Worm (Caenorhabditis elegans): ENCODE measurements around the gene ins-3.

Gene ins-3

DNA sequence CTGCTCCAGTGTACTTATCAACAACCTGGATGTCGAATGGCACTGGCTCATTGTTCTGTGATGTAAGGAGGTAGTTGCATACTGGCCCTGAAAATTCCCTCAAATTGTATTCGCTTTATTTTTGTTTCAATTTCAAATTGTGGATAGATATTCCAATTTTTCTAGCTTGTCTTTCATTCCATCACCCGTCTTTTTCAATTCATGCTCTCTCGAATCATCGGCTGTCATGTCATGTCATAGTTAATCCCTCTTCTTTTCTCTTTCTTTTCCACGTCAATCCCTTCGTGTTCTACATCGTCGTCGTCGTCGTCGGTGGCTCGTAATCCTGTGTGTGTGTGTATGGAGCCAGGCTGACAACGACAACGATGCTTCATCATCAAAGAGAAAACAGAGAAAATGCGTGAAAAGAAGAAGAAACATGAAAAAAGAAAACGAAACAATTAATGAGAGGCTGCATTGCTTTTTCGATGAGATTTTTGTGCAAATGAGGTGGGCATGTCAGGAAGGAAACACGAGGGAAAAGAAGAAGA is 34.9 kb downstream of the ins-3 start:
- TF ChIP-seq lsy-2 (tag; optimal IDR thresholded peaks at IDR 0.05) (peak in 1 of 2 experiments; percentile 2), lin-13 (GFP tag; optimal IDR thresholded peaks at IDR 0.05) (no peak), unc-55 (GFP tag; optimal IDR thresholded peaks at IDR 0.05) (peak; percentile 77), C34F6.9 (tag; optimal IDR thresholded peaks at IDR 0.05) (peak; percentile 21), skn-1 (tag; optimal IDR thresholded peaks at IDR 0.05) (no peak), nhr-129 (tag; optimal IDR thresholded peaks at IDR 0.05) (peak; percentile 26), ZK546.5 (tag; optimal IDR thresholded peaks at IDR 0.05) (no peak), nhr-11 (tag; optimal IDR thresholded peaks at IDR 0.05) (no peak), crh-2 (tag; optimal IDR thresholded peaks at IDR 0.05) (peak; percentile 0)

DNA sequence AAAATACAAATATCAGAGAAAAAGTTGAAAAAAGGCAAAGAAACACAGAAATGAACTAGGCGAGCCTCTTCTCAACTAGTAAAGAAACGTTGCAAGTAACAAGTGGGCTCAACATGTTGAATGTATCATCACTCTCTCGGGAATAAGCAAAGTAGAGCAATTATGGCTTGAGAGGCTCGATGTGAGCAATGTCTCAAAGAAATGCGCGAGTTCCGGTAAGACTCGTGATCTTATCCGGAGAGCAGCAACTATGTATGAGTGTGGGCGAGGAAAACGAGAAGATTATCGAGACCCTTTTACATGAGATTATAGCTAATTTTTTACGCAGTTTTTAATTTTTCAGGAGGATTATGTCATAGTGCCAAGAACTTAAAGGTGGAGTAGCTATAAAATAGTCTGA is 38.4 kb downstream of the ins-3 start:
- TF ChIP-seq sma-9 (GFP tag; optimal IDR thresholded peaks at IDR 0.05) (peak; percentile 32), sma-9 (tag; optimal IDR thresholded peaks at IDR 0.05) (no peak), mab-5 (tag; optimal IDR thresholded peaks at IDR 0.05) (peak; percentile 28), lsy-2 (tag; optimal IDR thresholded peaks at IDR 0.05) (peak in 1 of 2 experiments; percentile 39), nhr-129 (tag; optimal IDR thresholded peaks at IDR 0.05) (peak; percentile 13), mbf-1 (tag; optimal IDR thresholded peaks at IDR 0.05) (no peak), peb-1 (tag; optimal IDR thresholded peaks at IDR 0.05) (no peak)

DNA sequence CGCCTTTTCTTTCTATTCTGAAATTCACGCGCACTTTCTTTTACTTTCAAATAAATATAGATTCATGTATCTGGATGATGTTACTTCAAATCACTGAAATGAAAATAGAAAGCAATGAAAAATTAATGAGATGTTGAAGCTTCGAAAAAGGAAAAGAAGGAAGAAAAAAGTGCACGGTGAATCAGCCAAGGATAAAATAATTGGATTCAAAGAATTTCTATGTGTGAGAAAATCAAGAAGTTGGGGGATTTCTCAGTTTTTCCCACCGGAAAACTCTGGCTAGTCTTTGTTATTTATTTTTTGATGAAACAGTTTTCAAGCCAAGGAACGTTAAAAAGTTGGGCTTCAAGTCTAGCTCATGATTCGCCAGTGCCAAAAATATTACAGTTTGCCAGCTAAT is 38.8 kb downstream of the ins-3 start:
- TF ChIP-seq sem-4 (tag; optimal IDR thresholded peaks at IDR 0.05) (no peak), C34F6.9 (tag; optimal IDR thresholded peaks at IDR 0.05) (no peak), nhr-237 (tag; optimal IDR thresholded peaks at IDR 0.05) (no peak), ceh-82 (tag; optimal IDR thresholded peaks at IDR 0.05) (no peak), nhr-77 (tag; optimal IDR thresholded peaks at IDR 0.05) (no peak), peb-1 (tag; optimal IDR thresholded peaks at IDR 0.05) (no peak), ceh-16 (tag; optimal IDR thresholded peaks at IDR 0.05) (no peak), F13H6.1 (tag; optimal IDR thresholded peaks at IDR 0.05) (no peak)

DNA sequence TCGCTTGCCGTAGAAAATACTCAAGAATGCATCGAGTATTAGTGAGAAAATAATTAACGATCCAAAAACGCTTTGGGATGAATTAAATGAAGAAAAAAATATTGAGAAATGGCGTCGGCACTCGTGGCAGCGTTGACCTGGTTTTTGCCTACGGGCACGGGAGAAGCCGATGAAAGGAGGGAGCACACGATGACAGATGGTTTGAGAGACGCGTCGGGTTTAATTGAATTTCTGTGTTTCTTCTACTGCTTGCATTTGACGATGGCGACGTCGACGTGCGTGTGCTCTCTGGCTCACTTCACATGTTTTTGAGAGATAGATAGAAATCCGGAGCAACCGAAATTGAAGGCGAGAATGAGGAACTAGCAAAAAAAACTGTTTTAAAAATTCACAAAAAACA is 39.9 kb downstream of the ins-3 start:
- TF ChIP-seq snpc-4 (tag; optimal IDR thresholded peaks at IDR 0.05) (no peak), ztf-11 (tag; optimal IDR thresholded peaks at IDR 0.05) (no peak), C34F6.9 (tag; optimal IDR thresholded peaks at IDR 0.05) (no peak), skn-1 (tag; optimal IDR thresholded peaks at IDR 0.05) (no peak), lin-13 (GFP tag; optimal IDR thresholded peaks at IDR 0.05) (no peak), ceh-82 (tag; optimal IDR thresholded peaks at IDR 0.05) (no peak), ZK546.5 (tag; optimal IDR thresholded peaks at IDR 0.05) (no peak), elt-3 (tag; optimal IDR thresholded peaks at IDR 0.05) (no peak), unc-62 (GFP tag; optimal IDR thresholded peaks at IDR 0.05) (no peak), nhr-6 (tag; optimal IDR thresholded peaks at IDR 0.05) (no peak), nhr-21 (tag; optimal IDR thresholded peaks at IDR 0.05) (no peak), nhr-12 (tag; optimal IDR thresholded peaks at IDR 0.05) (no peak), aly-2 (tag; optimal IDR thresholded peaks at IDR 0.05) (no peak), ceh-16 (tag; optimal IDR thresholded peaks at IDR 0.05) (no peak), egl-27 (tag; optimal IDR thresholded peaks at IDR 0.05) (no peak), crh-2 (tag; optimal IDR thresholded peaks at IDR 0.05) (no peak), Y55F3AM.14 (GFP tag; optimal IDR thresholded peaks at IDR 0.05) (no peak), mbf-1 (tag; optimal IDR thresholded peaks at IDR 0.05) (no peak), nhr-23 (tag; optimal IDR thresholded peaks at IDR 0.05) (no peak), ztf-1 (GFP tag; conservative IDR thresholded peaks at IDR 0.05) (no peak)

DNA sequence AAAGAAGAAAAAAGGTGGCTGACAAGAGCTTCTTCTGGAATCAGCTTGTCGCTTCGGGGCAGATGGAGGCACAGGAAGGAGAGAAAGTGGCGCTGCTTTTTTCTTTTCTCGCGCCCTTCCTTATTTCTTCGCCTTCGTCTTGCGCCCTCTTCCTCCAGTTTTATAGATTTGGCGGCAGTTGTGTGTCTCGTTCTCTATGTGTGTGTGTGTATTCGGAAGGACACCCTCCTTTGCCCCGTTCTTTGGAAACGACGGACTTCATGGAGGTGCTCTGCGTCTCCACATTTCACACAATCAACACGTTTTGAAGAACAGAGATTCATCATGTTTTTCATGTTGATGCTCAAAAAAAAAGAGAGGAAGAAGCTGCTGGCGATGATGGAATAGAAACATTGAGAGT is 41.9 kb downstream of the ins-3 start:
- TF ChIP-seq F13H6.1 (tag; optimal IDR thresholded peaks at IDR 0.05) = peak; percentile 29
- TF ChIP-seq nhr-129 (tag; optimal IDR thresholded peaks at IDR 0.05) = no peak
- peak; percentile 4 for TF ChIP-seq Y55F3AM.14 (GFP tag; optimal IDR thresholded peaks at IDR 0.05)
- no peak for TF ChIP-seq unc-62 (GFP tag; optimal IDR thresholded peaks at IDR 0.05)
- TF ChIP-seq nhr-11 (tag; optimal IDR thresholded peaks at IDR 0.05) = no peak
- peak; percentile 22 for TF ChIP-seq sma-9 (GFP tag; optimal IDR thresholded peaks at IDR 0.05)
- no peak for TF ChIP-seq sma-9 (tag; optimal IDR thresholded peaks at IDR 0.05)
- TF ChIP-seq zag-1 (tag; optimal IDR thresholded peaks at IDR 0.05) = peak; percentile 32
- no peak for TF ChIP-seq lsy-2 (tag; optimal IDR thresholded peaks at IDR 0.05)
- TF ChIP-seq unc-55 (GFP tag; optimal IDR thresholded peaks at IDR 0.05) = peak; percentile 29
- no peak for TF ChIP-seq mab-5 (tag; optimal IDR thresholded peaks at IDR 0.05)
- no peak for TF ChIP-seq elt-3 (tag; optimal IDR thresholded peaks at IDR 0.05)
- TF ChIP-seq gmeb-1 (tag; optimal IDR thresholded peaks at IDR 0.05) = no peak
- no peak for TF ChIP-seq skn-1 (tag; optimal IDR thresholded peaks at IDR 0.05)
- no peak for TF ChIP-seq lin-39 (tag; optimal IDR thresholded peaks at IDR 0.05)
- no peak for TF ChIP-seq dmd-4 (tag; optimal IDR thresholded peaks at IDR 0.05)
- peak; percentile 36 for TF ChIP-seq C34F6.9 (tag; optimal IDR thresholded peaks at IDR 0.05)
- no peak for TF ChIP-seq nhr-6 (tag; optimal IDR thresholded peaks at IDR 0.05)
- no peak for TF ChIP-seq mbf-1 (tag; optimal IDR thresholded peaks at IDR 0.05)
- no peak for TF ChIP-seq ztf-4 (tag; optimal IDR thresholded peaks at IDR 0.05)

All from whole organism, L2 larva.